In genomic region chrV:11176693-11177304, ce11 we compare ENCODE assay signal across 3 worm cellular contexts.
TF ChIP-seq lines count a peak whose summit lies in the region.

No protein-coding gene starts in this region.

TF ChIP-seq in whole organism, L1 larva, 84 proteins besides CTCF, POLR2A, EP300 and RAD21 (continued from another document):
- TF ChIP-seq lin-13 (GFP tag; optimal IDR thresholded peaks at IDR 0.05; lab: Kevin White, UChicago) (peak; percentile 32), nhr-47 (tag; optimal IDR thresholded peaks at IDR 0.05; lab: Kevin White, UChicago) (peak; percentile 76), nhr-19 (GFP tag; conservative IDR thresholded peaks at IDR 0.05; lab: Robert Waterston, UW) (peak; percentile 88), nhr-71 (tag; optimal IDR thresholded peaks at IDR 0.05; lab: Kevin White, UChicago) (peak; percentile 82), snpc-4 (tag; optimal IDR thresholded peaks at IDR 0.05; lab: Kevin White, UChicago) (peak; percentile 97), lin-35 (GFP tag; optimal IDR thresholded peaks at IDR 0.05; lab: Kevin White, UChicago) (peak in 1 of 2 experiments; percentile 29), mdl-1 (tag; optimal IDR thresholded peaks at IDR 0.05; lab: Kevin White, UChicago) (peak in 1 of 2 experiments; percentile 16), snu-23 (GFP tag; optimal IDR thresholded peaks at IDR 0.05; lab: Kevin White, UChicago) (peak; percentile 60), lin-39 (tag; optimal IDR thresholded peaks at IDR 0.05; lab: Kevin White, UChicago) (peak; percentile 17), lin-14 (GFP tag; optimal IDR thresholded peaks at IDR 0.05; lab: Kevin White, UChicago) (peak; percentile 64), swsn-7 (tag; optimal IDR thresholded peaks at IDR 0.05; lab: Kevin White, UChicago) (peak; percentile 65), grh-1 (GFP tag; IDR thresholded peaks at IDR 0.05; lab: Robert Waterston, UW) (peak; percentile 46)
TF ChIP-seq in whole organism, L1 larva: peak in this region for 23; not testable (repeated sequence) for 61.

TF ChIP-seq in whole organism, L4 larva, 104 proteins besides CTCF, POLR2A, EP300 and RAD21 (continued from another document):
- TF ChIP-seq tra-1 (GFP tag; IDR thresholded peaks at IDR 0.05; lab: Robert Waterston, UW) (0 out of 2 replicates have a peak, but pooled peaks have one; percentile 26), dmd-6 (GFP tag; IDR thresholded peaks at IDR 0.05; lab: Robert Waterston, UW) (peak; percentile 83), mes-2 (tag; optimal IDR thresholded peaks at IDR 0.05; lab: Kevin White, UChicago; ENCODE audit: poor library complexity, severe bottlenecking) (peak; percentile 77), saeg-2 (GFP tag; IDR thresholded peaks at IDR 0.05; lab: Robert Waterston, UW) (0 out of 2 replicates have a peak, but pooled peaks have one; percentile 37), pqm-1 (tag; optimal IDR thresholded peaks at IDR 0.05; lab: Kevin White, UChicago) (peak; percentile 3), daf-16 (GFP tag; optimal IDR thresholded peaks at IDR 0.05; lab: Kevin White, UChicago) (peak; percentile 30 to 33), daf-16 (tag; optimal IDR thresholded peaks at IDR 0.05; lab: Kevin White, UChicago) (peak; percentile 62), duxl-1 (tag; optimal IDR thresholded peaks at IDR 0.05; lab: Kevin White, UChicago; ENCODE audit: poor library complexity) (peak; percentile 70), madf-5 (GFP tag; IDR thresholded peaks at IDR 0.05; lab: Robert Waterston, UW) (0 out of 4 replicates have a peak, but pooled peaks of 1 of the 2 experiments have one; percentile 30), mxl-2 (GFP tag; conservative IDR thresholded peaks at IDR 0.05; lab: Robert Waterston, UW) (0 out of 2 replicates have a peak, but pooled peaks have one; percentile 20), spr-1 (tag; optimal IDR thresholded peaks at IDR 0.05; lab: Kevin White, UChicago) (peak; percentile 48), lin-38 (GFP tag; IDR thresholded peaks at IDR 0.05; lab: Robert Waterston, UW) (peak; percentile 72), unc-130 (GFP tag; optimal IDR thresholded peaks at IDR 0.05; lab: Kevin White, UChicago) (peak; percentile 19), hlh-11 (tag; optimal IDR thresholded peaks at IDR 0.05; lab: Kevin White, UChicago) (peak; percentile 81), rbr-2 (tag; optimal IDR thresholded peaks at IDR 0.05; lab: Kevin White, UChicago) (peak; percentile 27), nhr-48 (tag; optimal IDR thresholded peaks at IDR 0.05; lab: Kevin White, UChicago) (peak; percentile 58), mxl-3 (GFP tag; optimal IDR thresholded peaks at IDR 0.05; lab: Kevin White, UChicago) (peak; percentile 63), snpc-1.2 (GFP tag; IDR thresholded peaks at IDR 0.05; lab: Robert Waterston, UW) (peak; percentile 92), snpc-4 (tag; optimal IDR thresholded peaks at IDR 0.05; lab: Kevin White, UChicago) (peak; percentile 85)
TF ChIP-seq in whole organism, L4 larva: peak in this region for 31; not testable (repeated sequence) for 73.

TF ChIP-seq in whole organism, young adult, 124 proteins besides CTCF, POLR2A, EP300 and RAD21 (continued from another document):
- TF ChIP-seq lin-40 (tag; optimal IDR thresholded peaks at IDR 0.05; lab: Kevin White, UChicago): peak; percentile 8
- 0 out of 2 replicates have a peak, but pooled peaks have one; percentile 40 for TF ChIP-seq madf-3 (GFP tag; IDR thresholded peaks at IDR 0.05; lab: Robert Waterston, UW)
- TF ChIP-seq ZK185.1 (tag; optimal IDR thresholded peaks at IDR 0.05; lab: Kevin White, UChicago; ENCODE audit: poor library complexity, severe bottlenecking): peak; percentile 43
- TF ChIP-seq ztf-18 (tag; optimal IDR thresholded peaks at IDR 0.05; lab: Kevin White, UChicago): peak; percentile 26
- peak; percentile 30; the same call in 1 of the 2 replicates for TF ChIP-seq F33H1.4 (GFP tag; IDR thresholded peaks at IDR 0.05; lab: Robert Waterston, UW)
- TF ChIP-seq him-1 (tag; optimal IDR thresholded peaks at IDR 0.05; lab: Kevin White, UChicago): peak; percentile 85
- TF ChIP-seq egl-44 (GFP tag; IDR thresholded peaks at IDR 0.05; lab: Robert Waterston, UW): 0 out of 2 replicates have a peak, but pooled peaks have one; percentile 49
